Worm (Caenorhabditis elegans): ENCODE results near the gene fbxa-106.

- TF ChIP-seq ztf-23 (GFP tag; IDR thresholded peaks at IDR 0.05) (no peak), med-1 (GFP tag; optimal IDR thresholded peaks at IDR 0.05; ENCODE audit: insufficient read depth) (no peak), flt-1 (GFP tag; IDR thresholded peaks at IDR 0.05) (no peak), T22C8.4 (GFP tag; IDR thresholded peaks at IDR 0.05) (no peak), tab-1 (GFP tag; IDR thresholded peaks at IDR 0.05) (no peak), ref-1 (GFP tag; conservative IDR thresholded peaks at IDR 0.05) (no peak)
Observed at ce11 chrV:18085150-18085833, at the start of gene fbxa-106.
